Worm (Caenorhabditis elegans) whole organism, L3 larva: ENCODE results near the gene F43E2.11.

ENCODE experiments used
- R02D3.7 ChIP-seq: fragments of 150-350 bp; optimal IDR thresholded peaks from 2 replicates; lab custom pipeline; 2014; ENCODE audit warnings: missing biosample characterization, missing genetic modification characterization
- nhr-12 ChIP-seq: fragments of 150-350 bp; optimal IDR thresholded peaks from 2 replicates; lab custom pipeline; 2014; ENCODE audit warnings: missing biosample characterization, missing genetic modification characterization
- nhr-25 ChIP-seq: sonication (generic microtip); optimal IDR thresholded peaks from 2 replicates; lab custom pipeline; 2017; ENCODE audit warnings: missing biosample characterization, missing genetic modification characterization
- nhr-76 ChIP-seq: fragments of 150-350 bp; sonication (generic microtip); optimal IDR thresholded peaks from 5 replicates; lab custom pipeline; 2014; ENCODE audit warnings: missing biosample characterization, missing genetic modification characterization
- snpc-4 ChIP-seq: fragments of 150-350 bp; optimal IDR thresholded peaks from 2 replicates; lab custom pipeline; 2014; ENCODE audit warnings: missing biosample characterization, missing genetic modification characterization
- unc-62 ChIP-seq: fragments of 150-350 bp; sonication (generic microtip); optimal IDR thresholded peaks from 4 replicates; lab custom pipeline; 2014; ENCODE audit warnings: missing biosample characterization, missing genetic modification reagents, missing genetic modification characterization

- TF ChIP-seq nhr-25 (tag; lab: Kevin White, UChicago) (peak; percentile 99), R02D3.7 (tag; lab: Kevin White, UChicago) (no peak), nhr-76 (no peak), snpc-4 (tag; lab: Kevin White, UChicago) (no peak), nhr-12 (tag; lab: Kevin White, UChicago) (no peak), unc-62 (GFP tag; lab: Kevin White, UChicago) (no peak)
These were observed 33.9 kb upstream of the F43E2.11 start for ce11 chrII:7404001-7404400.
